Worm (Caenorhabditis elegans): ENCODE data around the gene lido-11.

- TF ChIP-seq ztf-29 (GFP tag; IDR thresholded peaks at IDR 0.05) (no peak), cog-1 (tag; optimal IDR thresholded peaks at IDR 0.05) (no peak), flt-1 (GFP tag; IDR thresholded peaks at IDR 0.05) (no peak)
Observed at ce11 chrII:3030416-3030815, 26.6 kb downstream of the lido-11 start.
